Worm (Caenorhabditis elegans): Measurements from ENCODE around the gene T07A5.7.

Gene T07A5.7

DNA sequence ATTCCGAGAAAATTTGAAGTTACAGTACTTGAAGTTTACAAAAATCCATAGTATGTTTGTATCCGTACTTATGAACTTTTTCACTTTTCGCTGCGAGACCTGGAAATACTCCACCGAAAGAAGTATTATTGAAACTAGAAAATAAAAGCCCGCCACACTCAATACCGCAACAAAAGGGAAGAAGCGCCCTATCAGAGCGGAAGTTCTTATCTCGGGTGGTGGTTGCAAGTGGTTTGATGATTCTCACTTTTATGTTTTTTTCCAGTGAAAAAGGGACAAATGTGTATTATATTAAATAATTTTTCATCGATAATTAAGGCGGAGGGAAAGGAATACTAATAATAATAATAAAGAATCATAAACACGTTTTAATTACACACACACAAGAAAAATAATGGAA, 3.3 kb upstream of the T07A5.7 start:
- TF ChIP-seq ces-1 (GFP tag; optimal IDR thresholded peaks at IDR 0.05) (no peak), mes-2 (tag; optimal IDR thresholded peaks at IDR 0.05; ENCODE audit: poor library complexity, severe bottlenecking) (no peak), nhr-28 (tag; optimal IDR thresholded peaks at IDR 0.05) (peak; percentile 21), dmd-6 (GFP tag; IDR thresholded peaks at IDR 0.05) (no peak), set-16 (GFP tag; IDR thresholded peaks at IDR 0.05) (no peak), nhr-77 (tag; optimal IDR thresholded peaks at IDR 0.05) (peak; percentile 7), nhr-10 (tag; optimal IDR thresholded peaks at IDR 0.05) (no peak), spr-3 (GFP tag; optimal IDR thresholded peaks at IDR 0.05) (no peak), saeg-2 (GFP tag; IDR thresholded peaks at IDR 0.05) (no peak), nhr-6 (tag; optimal IDR thresholded peaks at IDR 0.05) (no peak), mdt-29 (GFP tag; IDR thresholded peaks at IDR 0.05) (no peak), egl-27 (tag; optimal IDR thresholded peaks at IDR 0.05) (no peak), daf-16 (GFP tag; optimal IDR thresholded peaks at IDR 0.05) (no peak), daf-16 (tag; optimal IDR thresholded peaks at IDR 0.05) (no peak), hlh-11 (tag; optimal IDR thresholded peaks at IDR 0.05) (no peak), nhr-42 (GFP tag; IDR thresholded peaks at IDR 0.05) (no peak), ztf-11 (tag; optimal IDR thresholded peaks at IDR 0.05) (no peak), sdz-12 (GFP tag; optimal IDR thresholded peaks at IDR 0.05) (no peak), pqm-1 (tag; optimal IDR thresholded peaks at IDR 0.05) (peak; percentile 73), nhr-25 (tag; optimal IDR thresholded peaks at IDR 0.05; ENCODE audit: borderline replicate concordance, insufficient read depth) (no peak), R02D3.7 (tag; optimal IDR thresholded peaks at IDR 0.05) (no peak), dve-1 (tag; optimal IDR thresholded peaks at IDR 0.05; ENCODE audit: insufficient read depth) (peak; percentile 1)

DNA sequence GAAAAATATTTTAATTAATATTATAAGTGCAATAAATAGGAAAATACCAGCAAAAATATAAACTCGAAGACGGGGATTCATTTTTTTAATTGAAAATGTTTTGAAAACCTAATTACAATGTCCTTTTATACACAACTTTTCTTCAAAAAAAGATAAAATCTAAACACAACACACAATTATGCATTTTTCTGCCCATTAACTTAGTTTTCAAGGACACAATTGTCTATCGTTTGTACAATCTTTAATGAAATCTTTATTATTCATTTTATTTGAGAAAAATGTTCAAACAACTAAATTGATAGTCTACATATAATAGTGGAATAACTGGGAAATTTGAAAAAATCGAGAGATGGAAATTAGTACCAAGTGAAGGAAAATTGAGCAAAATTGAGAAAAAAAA, 4.9 kb downstream of the T07A5.7 start, which contains the start of gene T07A5.1:
Gene T07A5.1, minus strand, starts transcription at position 149 of the 400 bp plus-strand sequence.
- TF ChIP-seq ceh-32 (tag; optimal IDR thresholded peaks at IDR 0.05; ENCODE audit: poor library complexity) (no peak), hlh-30 (tag; optimal IDR thresholded peaks at IDR 0.05; ENCODE audit: insufficient read depth) (no peak), pqm-1 (tag; optimal IDR thresholded peaks at IDR 0.05) (no peak), mes-2 (tag; optimal IDR thresholded peaks at IDR 0.05; ENCODE audit: poor library complexity, severe bottlenecking) (no peak), daf-8 (GFP tag; IDR thresholded peaks at IDR 0.05) (no peak), lin-38 (GFP tag; IDR thresholded peaks at IDR 0.05) (no peak), hlh-11 (tag; optimal IDR thresholded peaks at IDR 0.05) (no peak), nhr-77 (tag; optimal IDR thresholded peaks at IDR 0.05) (no peak), arid-1 (GFP tag; conservative IDR thresholded peaks at IDR 0.05) (no peak), nhr-25 (tag; optimal IDR thresholded peaks at IDR 0.05; ENCODE audit: borderline replicate concordance, insufficient read depth) (no peak), dpl-1 (GFP tag; optimal IDR thresholded peaks at IDR 0.05) (no peak), gei-8 (GFP tag; optimal IDR thresholded peaks at IDR 0.05) (no peak), egl-27 (tag; optimal IDR thresholded peaks at IDR 0.05) (no peak), unc-62 (GFP tag; optimal IDR thresholded peaks at IDR 0.05 in 1 of 2) (no peak), unc-62 (tag; optimal IDR thresholded peaks at IDR 0.05) (no peak), spr-1 (tag; optimal IDR thresholded peaks at IDR 0.05) (no peak), ceh-82 (tag; optimal IDR thresholded peaks at IDR 0.05) (no peak), F37D6.2 (tag; optimal IDR thresholded peaks at IDR 0.05) (no peak)

DNA sequence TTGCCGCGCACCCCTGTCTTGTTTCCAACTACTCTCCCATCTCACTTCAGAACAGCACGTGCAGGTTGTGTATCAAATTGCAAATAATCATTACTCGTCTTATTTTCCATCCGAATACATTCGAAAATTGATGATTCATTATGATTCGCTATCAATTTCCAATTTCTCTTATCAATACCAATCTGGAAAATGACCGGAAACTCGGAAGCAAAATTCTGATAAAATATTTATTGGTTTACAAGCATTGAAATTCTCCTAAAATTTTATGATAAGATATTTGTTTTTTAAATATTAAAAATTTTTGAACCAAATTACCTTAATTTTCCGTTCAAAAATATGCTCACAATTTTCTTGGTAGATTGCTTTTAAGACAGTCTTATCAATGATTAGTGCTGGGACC, 5.6 kb downstream of the T07A5.7 start:
- no peak for TF ChIP-seq aha-1 (tag)
- no peak for TF ChIP-seq snpc-4 (tag; optimal IDR thresholded peaks at IDR 0.05)
- peak; percentile 21; the same call in 1 of the 2 replicates for TF ChIP-seq dmd-6 (GFP tag; IDR thresholded peaks at IDR 0.05)
- 0 out of 2 replicates have a peak, but pooled peaks have one; percentile 39 for TF ChIP-seq php-3 (GFP tag; IDR thresholded peaks at IDR 0.05)
- no peak for TF ChIP-seq egl-43 (GFP tag; IDR thresholded peaks at IDR 0.05)
- peak; percentile 34 for TF ChIP-seq nhr-28 (tag; optimal IDR thresholded peaks at IDR 0.05)
- 0 out of 2 replicates have a peak, but pooled peaks have one; percentile 33 for TF ChIP-seq lin-1 (GFP tag; IDR thresholded peaks at IDR 0.05)
- no peak for TF ChIP-seq ztf-11 (tag; optimal IDR thresholded peaks at IDR 0.05)
- peak; percentile 58 for TF ChIP-seq pqm-1 (tag; optimal IDR thresholded peaks at IDR 0.05)
- no peak for TF ChIP-seq lin-13 (GFP tag; optimal IDR thresholded peaks at IDR 0.05)
